Worm (Caenorhabditis elegans) whole organism, mixed stage, embryonic: ENCODE data around the gene srt-29.

Experiments
- M03D4.4 ChIP-seq: sonication (generic microtip); optimal IDR thresholded peaks from 2 replicates; lab custom pipeline; 2017; ENCODE audit warnings: mild to moderate bottlenecking, missing genetic modification characterization, missing compliant biosample characterization
- bed-3 ChIP-seq: fragments of 200-800 bp; sonication (Bioruptor generic); optimal IDR thresholded peaks from 3 replicates; lab custom pipeline; 2018; ENCODE audit warnings: mild to moderate bottlenecking, missing genetic modification characterization, moderate library complexity, missing compliant biosample characterization
- blmp-1 ChIP-seq: fragments of 150-350 bp; optimal IDR thresholded peaks from 2 replicates; lab custom pipeline; 2014; ENCODE audit warnings: missing biosample characterization, missing genetic modification characterization
- ceh-39 ChIP-seq: fragments of 150-350 bp; optimal IDR thresholded peaks from 2 replicates; lab custom pipeline; 2014; ENCODE audit warnings: missing biosample characterization, missing genetic modification characterization
- ceh-43 ChIP-seq: fragments of 200-800 bp; sonication (Bioruptor generic); optimal IDR thresholded peaks from 2 replicates; lab custom pipeline; 2018; ENCODE audit warnings: mild to moderate bottlenecking, missing genetic modification characterization, moderate library complexity, missing compliant biosample characterization
- ceh-83 ChIP-seq: fragments of 200-800 bp; sonication (Bioruptor generic); optimal IDR thresholded peaks from 2 replicates; lab custom pipeline; 2018; ENCODE audit warnings: mild to moderate bottlenecking, missing genetic modification characterization, missing compliant biosample characterization
- ces-1 ChIP-seq: fragments of 150-350 bp; optimal IDR thresholded peaks from 2 replicates; lab custom pipeline; 2014; ENCODE audit warnings: missing biosample characterization, missing genetic modification reagents, missing genetic modification characterization
- cnd-1 ChIP-seq: fragments of 200-800 bp; sonication (Bioruptor generic); optimal IDR thresholded peaks from 2 replicates; lab custom pipeline; 2018; ENCODE audit warnings: mild to moderate bottlenecking, missing genetic modification characterization, missing compliant biosample characterization
- drap-1 ChIP-seq: fragments of 200-800 bp; sonication (Bioruptor generic); optimal IDR thresholded peaks from 3 replicates; lab custom pipeline; 2018; ENCODE audit warnings: mild to moderate bottlenecking, missing genetic modification characterization, missing compliant biosample characterization
- elt-1 ChIP-seq: sonication (generic microtip); optimal IDR thresholded peaks from 2 replicates; lab custom pipeline; 2017; ENCODE audit warnings: missing genetic modification characterization, mild to moderate bottlenecking, missing compliant biosample characterization, antibody characterized with exemption, moderate library complexity, borderline replicate concordance; ENCODE audit not compliant: insufficient read depth
- elt-3 ChIP-seq: fragments of 150-350 bp; optimal IDR thresholded peaks from 2 replicates; lab custom pipeline; 2014; ENCODE audit warnings: missing biosample characterization, missing genetic modification characterization
- ham-2 ChIP-seq: fragments of 200-800 bp; sonication (Bioruptor generic); optimal IDR thresholded peaks from 2 replicates; lab custom pipeline; 2018; ENCODE audit warnings: mild to moderate bottlenecking, missing genetic modification characterization, missing compliant biosample characterization
- hlh-1 ChIP-seq: fragments of 150-350 bp; optimal IDR thresholded peaks from 2 replicates; lab custom pipeline; 2014; ENCODE audit warnings: missing biosample characterization, missing genetic modification reagents, missing genetic modification characterization
- lin-13 ChIP-seq: fragments of 150-350 bp; optimal IDR thresholded peaks from 2 replicates; lab custom pipeline; 2014; ENCODE audit warnings: missing biosample characterization, missing genetic modification characterization
- lin-32 ChIP-seq: fragments of 200-800 bp; sonication (Bioruptor generic); optimal IDR thresholded peaks from 2 replicates; lab custom pipeline; 2018; ENCODE audit warnings: mild to moderate bottlenecking, missing genetic modification characterization, missing compliant biosample characterization
- lsy-2 ChIP-seq: fragments of 150-350 bp; optimal IDR thresholded peaks from 2 replicates; lab custom pipeline; 2014; ENCODE audit warnings: missing biosample characterization, missing genetic modification characterization
- mab-5 ChIP-seq: fragments of 150-350 bp; optimal IDR thresholded peaks from 2 replicates; lab custom pipeline; 2014; ENCODE audit warnings: missing biosample characterization, missing genetic modification characterization
- mep-1 ChIP-seq: fragments of 150-350 bp; optimal IDR thresholded peaks from 2 replicates; lab custom pipeline; 2017; ENCODE audit warnings: missing biosample characterization, missing genetic modification reagents, missing genetic modification characterization, inconsistent platforms
- mls-2 ChIP-seq: sonication (generic microtip); optimal IDR thresholded peaks from 2 replicates; lab custom pipeline; 2016; ENCODE audit warnings: mild to moderate bottlenecking, missing genetic modification characterization, moderate library complexity, missing compliant biosample characterization
- nhr-12 ChIP-seq: fragments of 150-350 bp; optimal IDR thresholded peaks from 2 replicates; lab custom pipeline; 2014; ENCODE audit warnings: missing biosample characterization, missing genetic modification characterization
- nhr-2 ChIP-seq: fragments of 150-350 bp; optimal IDR thresholded peaks from 2 replicates; lab custom pipeline; 2014; ENCODE audit warnings: missing biosample characterization, missing genetic modification characterization
- nhr-237 ChIP-seq: fragments of 150-350 bp; optimal IDR thresholded peaks from 2 replicates; lab custom pipeline; 2014; ENCODE audit warnings: missing biosample characterization, missing genetic modification characterization
- nhr-28 ChIP-seq: fragments of 150-350 bp; optimal IDR thresholded peaks from 2 replicates; lab custom pipeline; 2014; ENCODE audit warnings: missing biosample characterization, missing genetic modification characterization
- nhr-76 ChIP-seq: sonication (generic microtip); optimal IDR thresholded peaks from 2 replicates; lab custom pipeline; 2017; ENCODE audit warnings: missing biosample characterization, missing genetic modification characterization
- pha-4 ChIP-seq: fragments of 150-350 bp; optimal IDR thresholded peaks from 2 replicates; lab custom pipeline; 2018; ENCODE audit warnings: missing biosample characterization, missing genetic modification reagents, missing genetic modification characterization
- sem-2 ChIP-seq: fragments of 200-800 bp; sonication (Bioruptor generic); optimal IDR thresholded peaks from 2 replicates; lab custom pipeline; 2018; ENCODE audit warnings: mild to moderate bottlenecking, missing genetic modification characterization, missing compliant biosample characterization
- snpc-4 ChIP-seq: fragments of 150-350 bp; optimal IDR thresholded peaks from 2 replicates; lab custom pipeline; 2014; ENCODE audit warnings: missing biosample characterization, missing genetic modification characterization
- sptf-1 ChIP-seq: sonication (generic microtip); optimal IDR thresholded peaks from 2 replicates; lab custom pipeline; 2017; ENCODE audit warnings: mild to moderate bottlenecking, missing genetic modification characterization, moderate library complexity, missing compliant biosample characterization
- tbx-8 ChIP-seq: fragments of 200-800 bp; sonication (Bioruptor generic); optimal IDR thresholded peaks from 2 replicates; lab custom pipeline; 2018; ENCODE audit warnings: mild to moderate bottlenecking, missing genetic modification characterization, moderate library complexity, missing compliant biosample characterization
- unc-120 ChIP-seq: sonication (generic microtip); optimal IDR thresholded peaks from 2 replicates; lab custom pipeline; 2017; ENCODE audit warnings: missing genetic modification characterization, missing compliant biosample characterization; ENCODE audit not compliant: poor library complexity, severe bottlenecking
- unc-39 ChIP-seq: fragments of 150-350 bp; optimal IDR thresholded peaks from 2 replicates; lab custom pipeline; 2014; ENCODE audit warnings: missing biosample characterization, missing genetic modification characterization
- unc-62 ChIP-seq: fragments of 150-350 bp; optimal IDR thresholded peaks from 2 replicates; lab custom pipeline; 2014; ENCODE audit warnings: missing biosample characterization, missing genetic modification reagents, missing genetic modification characterization
- zip-8 ChIP-seq: fragments of 150-350 bp; optimal IDR thresholded peaks from 2 replicates; lab custom pipeline; 2014; ENCODE audit warnings: missing biosample characterization, missing genetic modification characterization
- ztf-11 ChIP-seq: fragments of 150-350 bp; optimal IDR thresholded peaks from 2 replicates; lab custom pipeline; 2014; ENCODE audit warnings: missing biosample characterization, missing genetic modification characterization

The srt-29 gene

DNA sequence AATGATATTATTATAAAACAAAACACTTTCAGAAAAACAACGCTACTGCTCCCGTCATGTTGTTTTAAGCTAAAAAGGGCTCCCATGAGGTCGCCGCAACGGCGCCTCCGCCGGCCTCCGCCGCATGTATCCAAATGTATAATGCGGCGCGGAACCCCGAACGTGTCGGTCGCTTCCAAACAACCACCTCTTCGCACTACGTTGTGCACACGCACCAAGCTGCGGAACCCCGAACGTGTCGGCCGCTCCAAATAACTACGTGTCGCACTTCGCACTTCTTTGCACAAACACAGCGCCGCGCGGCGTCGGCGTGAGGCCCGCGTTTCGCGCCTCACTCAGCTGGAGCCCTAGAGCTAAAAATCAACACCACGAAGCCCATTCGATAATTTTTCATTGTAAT, 2.0 kb downstream of the srt-29 start:
- TF ChIP-seq ces-1 (GFP tag; lab: Kevin White, UChicago) = no peak
- no peak for TF ChIP-seq sem-2
- TF ChIP-seq unc-39 (tag; lab: Kevin White, UChicago) = no peak
- TF ChIP-seq snpc-4 (tag; lab: Kevin White, UChicago) = no peak
- no peak for TF ChIP-seq M03D4.4
- TF ChIP-seq lin-13 (tag; lab: Kevin White, UChicago) = no peak
- TF ChIP-seq nhr-28 (tag; lab: Kevin White, UChicago) = no peak
- TF ChIP-seq ceh-83 = no peak
- TF ChIP-seq elt-1 (tag; lab: Kevin White, UChicago) = no peak
- TF ChIP-seq ztf-11 = no peak
- TF ChIP-seq drap-1 (GFP tag; lab: Kevin White, UChicago) = no peak
- TF ChIP-seq unc-62 = no peak
- no peak for TF ChIP-seq pha-4
- no peak for TF ChIP-seq bed-3 (GFP tag; lab: Kevin White, UChicago)
- no peak for TF ChIP-seq lsy-2

- no peak for TF ChIP-seq lsy-2
- TF ChIP-seq zip-8 (tag; lab: Kevin White, UChicago) = peak; percentile 43
Measured at ce11 chrV:2713532-2713931, 5.4 kb downstream of the srt-29 start, which contains the start of gene srt-28. TSS of gene srt-28 (minus strand) at chrV:2713632.

DNA sequence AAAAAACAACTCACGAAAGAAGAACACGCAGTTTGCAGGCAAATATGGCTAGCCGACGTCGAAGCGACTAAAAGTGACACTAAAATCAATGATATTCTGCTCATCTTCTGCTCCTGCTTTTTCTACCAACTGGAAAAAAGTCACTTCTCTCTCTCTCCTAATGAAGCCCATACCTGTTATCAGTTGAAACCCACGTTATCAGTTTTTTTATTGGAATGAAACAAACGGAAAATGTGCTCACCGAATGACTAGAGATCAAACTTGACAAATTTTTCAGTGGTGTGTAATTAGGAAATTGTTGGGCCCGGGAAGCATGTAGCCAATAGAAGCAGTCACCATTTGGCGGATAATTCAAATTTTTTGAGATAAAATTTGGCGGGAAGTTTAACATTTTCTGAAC, 7.5 kb downstream of the srt-29 start, which contains the start of gene C24B9.3:
Gene C24B9.3, minus strand, starts transcription at position 171 of the 400 bp plus-strand sequence.
- no peak for TF ChIP-seq tbx-8 (GFP tag; lab: Kevin White, UChicago)
- no peak for TF ChIP-seq mls-2 (tag; lab: Kevin White, UChicago)
- no peak for TF ChIP-seq elt-3 (tag; lab: Kevin White, UChicago)
- no peak for TF ChIP-seq hlh-1 (tag; lab: Kevin White, UChicago)
- no peak for TF ChIP-seq sem-2
- TF ChIP-seq cnd-1 (tag; lab: Kevin White, UChicago) = no peak
- no peak for TF ChIP-seq ces-1 (GFP tag; lab: Kevin White, UChicago)
- no peak for TF ChIP-seq drap-1 (GFP tag; lab: Kevin White, UChicago)
- no peak for TF ChIP-seq lin-13 (tag; lab: Kevin White, UChicago)
- TF ChIP-seq nhr-2 = no peak
- TF ChIP-seq nhr-12 = no peak
- TF ChIP-seq lin-32 (GFP tag; lab: Kevin White, UChicago) = no peak
- no peak for TF ChIP-seq unc-39 (tag; lab: Kevin White, UChicago)
- no peak for TF ChIP-seq snpc-4 (tag; lab: Kevin White, UChicago)
- no peak for TF ChIP-seq nhr-28 (tag; lab: Kevin White, UChicago)
- TF ChIP-seq M03D4.4 = no peak

- TF ChIP-seq lsy-2 (no peak), bed-3 (GFP tag; lab: Kevin White, UChicago) (no peak), nhr-76 (no peak), sptf-1 (tag; lab: Kevin White, UChicago) (no peak), tbx-8 (GFP tag; lab: Kevin White, UChicago) (no peak), snpc-4 (tag; lab: Kevin White, UChicago) (no peak), elt-3 (tag; lab: Kevin White, UChicago) (no peak), pha-4 (no peak), ztf-11 (no peak), ham-2 (GFP tag; lab: Kevin White, UChicago) (no peak), M03D4.4 (no peak), unc-120 (tag; lab: Kevin White, UChicago) (no peak), hlh-1 (tag; lab: Kevin White, UChicago) (no peak), lin-32 (GFP tag; lab: Kevin White, UChicago) (no peak), blmp-1 (no peak), cnd-1 (tag; lab: Kevin White, UChicago) (no peak), elt-1 (tag; lab: Kevin White, UChicago) (no peak), ceh-39 (tag; lab: Kevin White, UChicago) (no peak), nhr-237 (tag; lab: Kevin White, UChicago) (no peak)
Measured at ce11 chrV:2710192-2710591, 8.7 kb downstream of the srt-29 start.

DNA sequence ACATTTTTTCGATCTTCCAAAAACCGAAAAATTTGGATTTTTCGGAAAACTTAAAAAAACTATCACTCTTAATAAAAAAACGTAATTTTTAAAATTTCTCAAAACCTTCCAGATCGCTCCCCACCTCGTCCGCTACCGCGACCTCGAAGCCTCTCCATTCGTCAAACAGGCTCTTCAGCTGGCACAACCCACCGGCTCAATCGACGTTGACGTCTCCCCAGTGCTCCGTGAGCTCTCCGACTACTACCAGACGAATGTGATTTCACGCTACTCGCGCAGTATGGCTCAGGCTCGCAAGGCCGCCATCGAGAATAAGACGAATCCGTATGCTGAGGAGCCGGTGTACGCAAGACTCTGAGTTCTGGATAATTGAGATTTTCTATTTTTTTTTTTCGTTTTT, 12.6 kb downstream of the srt-29 start:
- TF ChIP-seq lsy-2 (no peak), unc-62 (no peak), zip-8 (tag; lab: Kevin White, UChicago) (no peak), ceh-43 (GFP tag; lab: Kevin White, UChicago) (no peak), mep-1 (tag; lab: Kevin White, UChicago) (no peak), snpc-4 (tag; lab: Kevin White, UChicago) (no peak), unc-39 (tag; lab: Kevin White, UChicago) (no peak), ham-2 (GFP tag; lab: Kevin White, UChicago) (no peak), lin-32 (GFP tag; lab: Kevin White, UChicago) (no peak), nhr-2 (no peak), pha-4 (no peak), nhr-76 (no peak), lin-13 (tag; lab: Kevin White, UChicago) (no peak), elt-1 (tag; lab: Kevin White, UChicago) (no peak), mab-5 (tag; lab: Kevin White, UChicago) (no peak), tbx-8 (GFP tag; lab: Kevin White, UChicago) (no peak), M03D4.4 (no peak)
- TF ChIP-seq, all 35 proteins: peak for 0
